Worm (Caenorhabditis elegans) whole organism, mixed stage, embryonic: ENCODE measurements around the gene pct-1.
A peak's percentile ranks its signal among the peaks of the same experiment; 100 is the strongest.

Source experiments
- elt-3 ChIP-seq: fragments of 150-350 bp; optimal IDR thresholded peaks from 2 replicates; lab custom pipeline; 2014; ENCODE audit warnings: missing biosample characterization, missing genetic modification characterization
- flh-1 ChIP-seq: fragments of 200-800 bp; sonication (Bioruptor generic); optimal IDR thresholded peaks from 2 replicates; lab custom pipeline; 2018; ENCODE audit warnings: mild to moderate bottlenecking, missing genetic modification characterization, moderate library complexity, missing compliant biosample characterization
- hlh-1 ChIP-seq: fragments of 150-350 bp; optimal IDR thresholded peaks from 2 replicates; lab custom pipeline; 2014; ENCODE audit warnings: missing biosample characterization, missing genetic modification reagents, missing genetic modification characterization
- lsy-2 ChIP-seq: fragments of 150-350 bp; optimal IDR thresholded peaks from 2 replicates; lab custom pipeline; 2014; ENCODE audit warnings: missing biosample characterization, missing genetic modification characterization
- mab-5 ChIP-seq: fragments of 150-350 bp; optimal IDR thresholded peaks from 2 replicates; lab custom pipeline; 2014; ENCODE audit warnings: missing biosample characterization, missing genetic modification characterization
- nhr-237 ChIP-seq: fragments of 150-350 bp; optimal IDR thresholded peaks from 2 replicates; lab custom pipeline; 2014; ENCODE audit warnings: missing biosample characterization, missing genetic modification characterization
- nhr-28 ChIP-seq: fragments of 150-350 bp; optimal IDR thresholded peaks from 2 replicates; lab custom pipeline; 2014; ENCODE audit warnings: missing biosample characterization, missing genetic modification characterization
- pha-4 ChIP-seq: fragments of 150-350 bp; optimal IDR thresholded peaks from 2 replicates; lab custom pipeline; 2018; ENCODE audit warnings: missing biosample characterization, missing genetic modification reagents, missing genetic modification characterization
- snpc-4 ChIP-seq: fragments of 150-350 bp; optimal IDR thresholded peaks from 2 replicates; lab custom pipeline; 2014; ENCODE audit warnings: missing biosample characterization, missing genetic modification characterization
- sptf-1 ChIP-seq: sonication (generic microtip); optimal IDR thresholded peaks from 2 replicates; lab custom pipeline; 2017; ENCODE audit warnings: mild to moderate bottlenecking, missing genetic modification characterization, moderate library complexity, missing compliant biosample characterization
- tbx-8 ChIP-seq: fragments of 200-800 bp; sonication (Bioruptor generic); optimal IDR thresholded peaks from 2 replicates; lab custom pipeline; 2018; ENCODE audit warnings: mild to moderate bottlenecking, missing genetic modification characterization, moderate library complexity, missing compliant biosample characterization
- unc-39 ChIP-seq: fragments of 150-350 bp; optimal IDR thresholded peaks from 2 replicates; lab custom pipeline; 2014; ENCODE audit warnings: missing biosample characterization, missing genetic modification characterization
- unc-62 ChIP-seq: fragments of 150-350 bp; optimal IDR thresholded peaks from 2 replicates; lab custom pipeline; 2014; ENCODE audit warnings: missing biosample characterization, missing genetic modification reagents, missing genetic modification characterization
- ztf-11 ChIP-seq: fragments of 150-350 bp; optimal IDR thresholded peaks from 2 replicates; lab custom pipeline; 2014; ENCODE audit warnings: missing biosample characterization, missing genetic modification characterization

- TF ChIP-seq unc-39 (no peak), ztf-11 (tag; lab: Kevin White, UChicago) (no peak), pha-4 (tag; lab: Kevin White, UChicago) (peak; percentile 58), mab-5 (tag; lab: Kevin White, UChicago) (no peak), nhr-237 (peak; percentile 29), tbx-8 (no peak), lsy-2 (tag; lab: Kevin White, UChicago) (no peak), nhr-28 (tag; lab: Kevin White, UChicago) (no peak), sptf-1 (tag; lab: Kevin White, UChicago) (no peak), snpc-4 (tag; lab: Kevin White, UChicago) (no peak), hlh-1 (tag; lab: Kevin White, UChicago) (no peak), flh-1 (GFP tag; lab: Kevin White, UChicago) (no peak), elt-3 (peak; percentile 51), unc-62 (GFP tag; lab: Kevin White, UChicago) (no peak)
These were observed 6.0 kb upstream of the pct-1 start for ce11 chrIV:8170264-8170663.
